Worm (Caenorhabditis elegans): Measurements from ENCODE around the gene srt-55.

srt-55 gene

ce11 chrIII:10146701-10147100 lies 40.4 kb upstream of the srt-55 start, which contains the start of gene K08E5.1:
K08E5.1 (minus strand) TSS chrIII:10146801.
- no peak for TF ChIP-seq tbx-8 (GFP tag; optimal IDR thresholded peaks at IDR 0.05)
- no peak for TF ChIP-seq drap-1 (GFP tag; optimal IDR thresholded peaks at IDR 0.05)
- no peak for TF ChIP-seq nhr-12 (tag; optimal IDR thresholded peaks at IDR 0.05)
- TF ChIP-seq ham-2 (GFP tag; optimal IDR thresholded peaks at IDR 0.05), result no peak
- TF ChIP-seq ztf-11 (tag; optimal IDR thresholded peaks at IDR 0.05), result no peak
- no peak for TF ChIP-seq sem-2 (GFP tag; optimal IDR thresholded peaks at IDR 0.05)
- TF ChIP-seq hlh-1 (tag; optimal IDR thresholded peaks at IDR 0.05), result no peak
- TF ChIP-seq bed-3 (GFP tag; optimal IDR thresholded peaks at IDR 0.05), result no peak
- TF ChIP-seq cnd-1 (tag; optimal IDR thresholded peaks at IDR 0.05), result no peak
- no peak for TF ChIP-seq nhr-2 (tag; optimal IDR thresholded peaks at IDR 0.05)

ce11 chrIII:10140732-10141131 lies 34.4 kb upstream of the srt-55 start, which contains the start of gene K08E5.6:
K08E5.6 (plus strand) TSS chrIII:10141032.
- TF ChIP-seq hlh-1 (tag; optimal IDR thresholded peaks at IDR 0.05) (no peak), tbx-8 (GFP tag; optimal IDR thresholded peaks at IDR 0.05) (no peak), ceh-43 (GFP tag; optimal IDR thresholded peaks at IDR 0.05) (no peak), blmp-1 (tag; optimal IDR thresholded peaks at IDR 0.05) (no peak), unc-120 (tag; optimal IDR thresholded peaks at IDR 0.05; ENCODE audit: poor library complexity, severe bottlenecking) (no peak)

- no peak for TF ChIP-seq lin-32 (GFP tag; optimal IDR thresholded peaks at IDR 0.05)
- TF ChIP-seq elt-1 (tag; optimal IDR thresholded peaks at IDR 0.05; ENCODE audit: borderline replicate concordance, insufficient read depth), result peak; percentile 29
- TF ChIP-seq snpc-4 (tag; optimal IDR thresholded peaks at IDR 0.05), result no peak
Measured at ce11 chrIII:10136778-10137177, 30.5 kb upstream of the srt-55 start, which contains the start of gene ZK1128.7. ZK1128.7 (plus strand) TSS chrIII:10137006.

- TF ChIP-seq sptf-1 (tag; optimal IDR thresholded peaks at IDR 0.05), result no peak
- no peak for TF ChIP-seq ham-2 (GFP tag; optimal IDR thresholded peaks at IDR 0.05)
- TF ChIP-seq lin-13 (tag; optimal IDR thresholded peaks at IDR 0.05), result no peak
- TF ChIP-seq unc-39 (tag; optimal IDR thresholded peaks at IDR 0.05), result no peak
- no peak for TF ChIP-seq drap-1 (GFP tag; optimal IDR thresholded peaks at IDR 0.05)
- no peak for TF ChIP-seq mep-1 (tag; optimal IDR thresholded peaks at IDR 0.05)
- TF ChIP-seq ceh-83 (GFP tag; optimal IDR thresholded peaks at IDR 0.05), result no peak
- TF ChIP-seq nhr-2 (tag; optimal IDR thresholded peaks at IDR 0.05), result no peak
- TF ChIP-seq nhr-28 (tag; optimal IDR thresholded peaks at IDR 0.05), result no peak
- TF ChIP-seq ces-1 (GFP tag; optimal IDR thresholded peaks at IDR 0.05), result no peak
- TF ChIP-seq tbx-8 (GFP tag; optimal IDR thresholded peaks at IDR 0.05), result no peak
- no peak for TF ChIP-seq bed-3 (GFP tag; optimal IDR thresholded peaks at IDR 0.05)
- no peak for TF ChIP-seq lin-32 (GFP tag; optimal IDR thresholded peaks at IDR 0.05)
- TF ChIP-seq ceh-39 (tag; optimal IDR thresholded peaks at IDR 0.05), result no peak
- TF ChIP-seq nhr-12 (tag; optimal IDR thresholded peaks at IDR 0.05), result no peak
- no peak for TF ChIP-seq zip-8 (tag; optimal IDR thresholded peaks at IDR 0.05)
- no peak for TF ChIP-seq unc-62 (GFP tag; optimal IDR thresholded peaks at IDR 0.05)
- TF ChIP-seq snpc-4 (tag; optimal IDR thresholded peaks at IDR 0.05), result no peak
- no peak for TF ChIP-seq nhr-76 (tag; optimal IDR thresholded peaks at IDR 0.05)
- no peak for TF ChIP-seq flh-1 (GFP tag; optimal IDR thresholded peaks at IDR 0.05)
Measured at ce11 chrIII:10134517-10134916, 28.2 kb upstream of the srt-55 start.

ce11 chrIII:10132495-10133450 lies 26.5 kb upstream of the srt-55 start:
- no peak for TF ChIP-seq lin-13 (tag; optimal IDR thresholded peaks at IDR 0.05)
- no peak for TF ChIP-seq blmp-1 (tag; optimal IDR thresholded peaks at IDR 0.05)
- no peak for TF ChIP-seq elt-3 (tag; optimal IDR thresholded peaks at IDR 0.05)
- TF ChIP-seq M03D4.4 (tag; optimal IDR thresholded peaks at IDR 0.05), result no peak
- no peak for TF ChIP-seq snpc-4 (tag; optimal IDR thresholded peaks at IDR 0.05)
